Fruit fly (Drosophila melanogaster): ENCODE data around the gene CG15756.

Gene CG15756

dm6 chrX:13568127-13568526 lies 33.9 kb downstream of the CG15756 start (continued):
- no peak for TF ChIP-seq Ssrp (tag; optimal IDR thresholded peaks at IDR 0.05)
- TF ChIP-seq Xrp1 (GFP tag; IDR thresholded peaks at IDR 0.05), result peak; percentile 46; the same call in 1 of the 2 replicates
- TF ChIP-seq CG7963 (GFP tag; IDR thresholded peaks at IDR 0.05; ENCODE audit: partially characterized antibody), result no peak
- TF ChIP-seq nmo (GFP tag; optimal IDR thresholded peaks at IDR 0.05), result peak; percentile 4
- TF ChIP-seq Ptx1 (GFP tag; IDR thresholded peaks at IDR 0.05), result peak; percentile 32; the same call in 1 of the 2 replicates
- TF ChIP-seq CG13624 (GFP tag; optimal IDR thresholded peaks at IDR 0.05), result peak; percentile 6
- TF ChIP-seq Hand (GFP tag; optimal IDR thresholded peaks at IDR 0.05), result no peak
- peak; percentile 41; the same call in 1 of the 2 replicates for TF ChIP-seq CG17328 (GFP tag; IDR thresholded peaks at IDR 0.05)
- TF ChIP-seq Drgx (GFP tag; IDR thresholded peaks at IDR 0.05), result peak; percentile 36; the same call in 1 of the 2 replicates
- TF ChIP-seq Blimp-1 (GFP tag; optimal IDR thresholded peaks at IDR 0.05), result peak; percentile 34
- peak; percentile 49; the same call in 1 of the 2 replicates for TF ChIP-seq Rfx (GFP tag; IDR thresholded peaks at IDR 0.05)
- TF ChIP-seq Hr51 (GFP tag; optimal IDR thresholded peaks at IDR 0.05), result peak in 1 of 2 experiments; percentile 38
- peak; percentile 35 for TF ChIP-seq ind (GFP tag; optimal IDR thresholded peaks at IDR 0.05)
- no peak for TF ChIP-seq p53 (GFP tag; optimal IDR thresholded peaks at IDR 0.05)
- TF ChIP-seq tgo (GFP tag; IDR thresholded peaks at IDR 0.05), result peak; percentile 48
- TF ChIP-seq Atf6 (GFP tag; IDR thresholded peaks at IDR 0.05), result peak; percentile 35; the same call in 1 of the 2 replicates
- TF ChIP-seq Hmr (GFP tag; optimal IDR thresholded peaks at IDR 0.05), result peak; percentile 5
- peak; percentile 8 for TF ChIP-seq CG13296 (GFP tag; optimal IDR thresholded peaks at IDR 0.05)
- TF ChIP-seq CG14667 (GFP tag; IDR thresholded peaks at IDR 0.05), result peak; percentile 25; the same call in 1 of the 2 replicates
- peak; percentile 17; the same call in 1 of the 3 replicates for TF ChIP-seq CG14050 (GFP tag; IDR thresholded peaks at IDR 0.05)
- peak; percentile 22; the same call in 1 of the 2 replicates for TF ChIP-seq CG14014 (GFP tag; IDR thresholded peaks at IDR 0.05)
- no peak for TF ChIP-seq prd (optimal IDR thresholded peaks at IDR 0.05)
- TF ChIP-seq prd (GFP tag; IDR thresholded peaks at IDR 0.05), result peak; percentile 54
- peak; percentile 18; the same call in 1 of the 2 replicates for TF ChIP-seq CG11247 (GFP tag; IDR thresholded peaks at IDR 0.05)
- TF ChIP-seq CG11504 (tag; optimal IDR thresholded peaks at IDR 0.05), result peak; percentile 59
- no peak for TF ChIP-seq CG11696 (GFP tag; IDR thresholded peaks at IDR 0.05)
- TF ChIP-seq CG11456 (GFP tag; IDR thresholded peaks at IDR 0.05), result peak; percentile 35; the same call in 1 of the 3 replicates
- peak; percentile 1 for TF ChIP-seq CG9817 (tag; optimal IDR thresholded peaks at IDR 0.05)
- 0 out of 3 replicates have a peak, but pooled peaks have one; percentile 17 for TF ChIP-seq otp (GFP tag; IDR thresholded peaks at IDR 0.05)
- no peak for TF ChIP-seq CG3065 (GFP tag; optimal IDR thresholded peaks at IDR 0.05)
- peak; percentile 45 for TF ChIP-seq CG3847 (GFP tag; IDR thresholded peaks at IDR 0.05)
- TF ChIP-seq Med (GFP tag), result peak; percentile 82
- TF ChIP-seq CG30403 (GFP tag; optimal IDR thresholded peaks at IDR 0.05), result peak; percentile 25
- peak; percentile 37 for TF ChIP-seq Sox102F (GFP tag; optimal IDR thresholded peaks at IDR 0.05)
- TF ChIP-seq pan (optimal IDR thresholded peaks at IDR 0.05), result no peak
- TF ChIP-seq pan (GFP tag; optimal IDR thresholded peaks at IDR 0.05 in 1 of 2, IDR thresholded peaks at IDR 0.05 in 1 of 2), result peak in 1 of 2 experiments; percentile 52
- TF ChIP-seq Aef1 (GFP tag; IDR thresholded peaks at IDR 0.05), result 0 out of 3 replicates have a peak, but pooled peaks have one; percentile 18
- peak in 1 of 2 experiments; percentile 10 for TF ChIP-seq Pdp1 (GFP tag; optimal IDR thresholded peaks at IDR 0.05)
- no peak for TF ChIP-seq oc (tag; optimal IDR thresholded peaks at IDR 0.05)
- TF ChIP-seq CG32772 (GFP tag; IDR thresholded peaks at IDR 0.05), result 0 out of 2 replicates have a peak, but pooled peaks have one; percentile 24
- TF ChIP-seq mam (GFP tag; optimal IDR thresholded peaks at IDR 0.05), result peak; percentile 36
- TF ChIP-seq lab (GFP tag; optimal IDR thresholded peaks at IDR 0.05), result peak; percentile 37
- peak; percentile 52 for TF ChIP-seq Ada2b (GFP tag; IDR thresholded peaks at IDR 0.05)
- 0 out of 2 replicates have a peak, but pooled peaks have one; percentile 48 for TF ChIP-seq sob (GFP tag; IDR thresholded peaks at IDR 0.05)
- no peak for TF ChIP-seq peb (GFP tag; IDR thresholded peaks at IDR 0.05)
- TF ChIP-seq Dip3 (GFP tag; optimal IDR thresholded peaks at IDR 0.05), result peak; percentile 13
- TF ChIP-seq CG13424 (tag; optimal IDR thresholded peaks at IDR 0.05), result peak; percentile 16
- TF ChIP-seq en (GFP tag; optimal IDR thresholded peaks at IDR 0.05), result no peak
- TF ChIP-seq vvl (GFP tag; IDR thresholded peaks at IDR 0.05), result peak; percentile 44
- peak; percentile 70 for TF ChIP-seq sens (GFP tag)
- TF ChIP-seq eyg (GFP tag; optimal IDR thresholded peaks at IDR 0.05), result peak; percentile 10
